Worm (Caenorhabditis elegans): ENCODE results near the gene sly-1.

DNA sequence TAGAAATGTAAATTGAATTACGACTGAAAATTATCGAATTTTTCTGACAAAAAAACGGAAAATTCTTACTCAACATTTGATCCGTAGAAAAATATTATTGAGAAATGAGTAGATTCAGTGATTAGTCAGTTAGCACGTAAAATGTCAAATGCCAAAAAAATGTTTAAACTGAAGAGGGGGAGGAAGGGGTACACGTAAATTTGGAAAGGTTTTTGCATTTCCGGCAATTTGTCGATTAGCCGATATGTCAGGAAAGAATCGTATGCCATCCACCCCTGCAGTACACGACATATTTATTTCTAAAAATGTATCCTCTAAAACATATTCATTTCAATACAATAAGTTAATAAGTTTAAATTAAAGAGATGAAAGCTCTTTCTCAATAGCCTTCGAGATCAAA lies 51.1 kb downstream of the sly-1 start, which contains the start of gene T21C12.4:
- no peak for TF ChIP-seq ceh-13 (GFP tag; optimal IDR thresholded peaks at IDR 0.05)
- no peak for TF ChIP-seq tra-4 (tag; optimal IDR thresholded peaks at IDR 0.05)

Measured in whole organism, early embryonic.